Fruit fly (Drosophila melanogaster) whole organism: ENCODE measurements around the gene CG31928.

ENCODE experiments used
- CG8478 ChIP-seq: fragments of >200 bp; optimal IDR thresholded peaks from 2 replicates; lab custom pipeline; 2018; ENCODE audit warnings: inconsistent platforms
- Dll ChIP-seq: fragments of >200 bp; optimal IDR thresholded peaks from 2 replicates; lab custom pipeline; 2017
- EcR ChIP-seq, 2 experiments: fragments of >200 bp; optimal IDR thresholded peaks; 2 replicates each; lab custom pipeline; 2017; ENCODE audit warnings: missing biosample characterization in 2 of 2, missing genetic modification characterization in 2 of 2, missing genetic modification reagents in 2 of 2
- pan ChIP-seq: fragments of >200 bp; optimal IDR thresholded peaks from 2 replicates; lab custom pipeline; 2017
- psq ChIP-seq: fragments of >200 bp; optimal IDR thresholded peaks from 2 replicates; lab custom pipeline; 2017
- usp ChIP-seq: fragments of >200 bp; optimal IDR thresholded peaks from 2 replicates; lab custom pipeline; 2017; ENCODE audit warnings: missing biosample characterization, missing genetic modification characterization, mixed read lengths

Gene CG31928

dm6 chr2L:1495160-1495559 is 3.1 kb downstream of the CG31928 start, which contains the start of gene CG31926:
Gene CG31926, plus strand, starts transcription at chr2L:1495460.
- TF ChIP-seq pan (lab: Kevin White, UChicago), result no peak
- no peak for TF ChIP-seq usp (GFP tag; lab: Kevin White, UChicago)
- no peak for TF ChIP-seq CG8478 (lab: Kevin White, UChicago)
- no peak for TF ChIP-seq EcR (GFP tag; optimal IDR thresholded peaks at IDR 0.05; lab: Kevin White, UChicago)
- TF ChIP-seq Dll (lab: Kevin White, UChicago), result no peak
- TF ChIP-seq psq (lab: Kevin White, UChicago), result no peak

dm6 chr2L:1496943-1497342 is 4.8 kb downstream of the CG31928 start, which contains the start of gene CG31661:
Gene CG31661, plus strand, starts transcription at chr2L:1497243.
- TF ChIP-seq pan (lab: Kevin White, UChicago), result no peak
- no peak for TF ChIP-seq Dll (lab: Kevin White, UChicago)
- no peak for TF ChIP-seq usp (GFP tag; lab: Kevin White, UChicago)
- TF ChIP-seq CG8478 (lab: Kevin White, UChicago), result no peak
- TF ChIP-seq EcR (GFP tag; optimal IDR thresholded peaks at IDR 0.05; lab: Kevin White, UChicago), result no peak
- TF ChIP-seq psq (lab: Kevin White, UChicago), result no peak

dm6 chr2L:1498966-1499554 is 7.0 kb downstream of the CG31928 start:
- TF ChIP-seq usp (GFP tag; lab: Kevin White, UChicago) (no peak), psq (lab: Kevin White, UChicago) (no peak), CG8478 (lab: Kevin White, UChicago) (no peak), Dll (lab: Kevin White, UChicago) (no peak), EcR (GFP tag; optimal IDR thresholded peaks at IDR 0.05; lab: Kevin White, UChicago) (no peak), pan (lab: Kevin White, UChicago) (no peak)

dm6 chr2L:1500312-1500711 is 8.2 kb downstream of the CG31928 start, which contains the start of gene CG18131:
Gene CG18131, minus strand, starts transcription at chr2L:1500608.
- TF ChIP-seq Dll (lab: Kevin White, UChicago), result no peak
- no peak for TF ChIP-seq pan (lab: Kevin White, UChicago)
- no peak for TF ChIP-seq CG8478 (lab: Kevin White, UChicago)
- no peak for TF ChIP-seq usp (GFP tag; lab: Kevin White, UChicago)
- no peak for TF ChIP-seq EcR (GFP tag; optimal IDR thresholded peaks at IDR 0.05; lab: Kevin White, UChicago)
- TF ChIP-seq psq (lab: Kevin White, UChicago), result no peak

dm6 chr2L:1502459-1503101 is 10.5 kb downstream of the CG31928 start, which contains the start of gene CG7420:
Gene CG7420, minus strand, starts transcription at chr2L:1502904.
- TF ChIP-seq CG8478 (lab: Kevin White, UChicago) (no peak), pan (lab: Kevin White, UChicago) (no peak), usp (GFP tag; lab: Kevin White, UChicago) (no peak)

dm6 chr2L:1504288-1504687 is 12.2 kb downstream of the CG31928 start:
- no peak for TF ChIP-seq pan (lab: Kevin White, UChicago)
- TF ChIP-seq usp (GFP tag; lab: Kevin White, UChicago), result no peak
- TF ChIP-seq EcR (GFP tag; optimal IDR thresholded peaks at IDR 0.05; lab: Kevin White, UChicago), result no peak
- TF ChIP-seq CG8478 (lab: Kevin White, UChicago), result no peak
- no peak for TF ChIP-seq psq (lab: Kevin White, UChicago)
- TF ChIP-seq Dll (lab: Kevin White, UChicago), result no peak

dm6 chr2L:1509748-1510147 is 17.7 kb downstream of the CG31928 start:
- TF ChIP-seq usp (GFP tag; lab: Kevin White, UChicago) (no peak), Dll (lab: Kevin White, UChicago) (no peak), pan (lab: Kevin White, UChicago) (no peak)

- no peak for TF ChIP-seq psq (lab: Kevin White, UChicago)
- TF ChIP-seq usp (GFP tag; lab: Kevin White, UChicago), result no peak
- no peak for TF ChIP-seq Dll (lab: Kevin White, UChicago)
- no peak for TF ChIP-seq CG8478 (lab: Kevin White, UChicago)
- TF ChIP-seq EcR (GFP tag; optimal IDR thresholded peaks at IDR 0.05; lab: Kevin White, UChicago), result no peak
- TF ChIP-seq pan (lab: Kevin White, UChicago), result no peak
Observed at dm6 chr2L:1517378-1517777, 25.3 kb downstream of the CG31928 start, which contains the start of gene CG18132. Gene CG18132, minus strand, starts transcription at chr2L:1517478.

dm6 chr2L:1518022-1518421 is 25.9 kb downstream of the CG31928 start, which contains the start of gene halo:
Gene halo, minus strand, starts transcription at chr2L:1518148.
- TF ChIP-seq usp (GFP tag; lab: Kevin White, UChicago) (no peak), EcR (GFP tag; optimal IDR thresholded peaks at IDR 0.05; lab: Kevin White, UChicago) (no peak), psq (lab: Kevin White, UChicago) (no peak), pan (lab: Kevin White, UChicago) (no peak), Dll (lab: Kevin White, UChicago) (no peak), CG8478 (lab: Kevin White, UChicago) (no peak)

dm6 chr2L:1520191-1520590 is 28.1 kb downstream of the CG31928 start, which contains the start of gene Or22a:
Gene Or22a, plus strand, starts transcription at chr2L:1520491.
- TF ChIP-seq usp (GFP tag; lab: Kevin White, UChicago) (no peak), EcR (GFP tag; optimal IDR thresholded peaks at IDR 0.05; lab: Kevin White, UChicago) (no peak), psq (lab: Kevin White, UChicago) (no peak), Dll (lab: Kevin White, UChicago) (no peak), CG8478 (lab: Kevin White, UChicago) (no peak), pan (lab: Kevin White, UChicago) (no peak)

- no peak for TF ChIP-seq Dll (lab: Kevin White, UChicago)
- TF ChIP-seq EcR (GFP tag; optimal IDR thresholded peaks at IDR 0.05; lab: Kevin White, UChicago), result no peak
- no peak for TF ChIP-seq usp (GFP tag; lab: Kevin White, UChicago)
- TF ChIP-seq CG8478 (lab: Kevin White, UChicago), result no peak
- TF ChIP-seq psq (lab: Kevin White, UChicago), result no peak
- no peak for TF ChIP-seq pan (lab: Kevin White, UChicago)
Observed at dm6 chr2L:1522397-1522796, 30.3 kb downstream of the CG31928 start, which contains the start of gene Or22b. Gene Or22b, plus strand, starts transcription at chr2L:1522697.
